Worm (Caenorhabditis elegans) whole organism, L4 larva: ENCODE data around the gene T09F5.2.

ENCODE experiments used
- F10B5.3 ChIP-seq: sonication (generic microtip); optimal IDR thresholded peaks from 2 replicates; lab custom pipeline; 2016; ENCODE audit warnings: mild to moderate bottlenecking, missing genetic modification characterization, missing compliant biosample characterization
- R02D3.7 ChIP-seq: fragments of 150-350 bp; sonication (generic microtip); optimal IDR thresholded peaks from 3 replicates; lab custom pipeline; 2014; ENCODE audit warnings: missing biosample characterization, missing genetic modification characterization
- Y105C5A.15 ChIP-seq: fragments of 200-800 bp; sonication (Bioruptor generic); IDR thresholded peaks from 2 replicates; pipeline ENCODE4 v1.3.6; 2022; ENCODE audit warnings: missing genetic modification characterization, missing compliant biosample characterization
- ZK546.5 ChIP-seq, 2 experiments: sonication (generic microtip); optimal IDR thresholded peaks; 2 replicates each; lab custom pipeline; 2017; ENCODE audit warnings: missing biosample characterization in 2 of 2, missing genetic modification characterization in 2 of 2
- aha-1 ChIP-seq: fragments of 150-350 bp; peaks from one replicate; lab custom pipeline; 2014; ENCODE audit warnings: missing biosample characterization, missing genetic modification characterization
- arid-1 ChIP-seq: fragments of 200-800 bp; sonication (Bioruptor generic); conservative IDR thresholded peaks from 2 replicates; pipeline ENCODE4 v1.3.6; 2022; ENCODE audit warnings: missing genetic modification reagents, missing genetic modification characterization, missing compliant biosample characterization
- attf-4 ChIP-seq: sonication (generic microtip); optimal IDR thresholded peaks from 3 replicates; lab custom pipeline; 2017; ENCODE audit warnings: missing biosample characterization, missing genetic modification characterization
- ceh-20 ChIP-seq: fragments of 200-800 bp; sonication (Bioruptor generic); IDR thresholded peaks from 2 replicates; pipeline ENCODE4 v1.3.6; 2022; ENCODE audit warnings: missing genetic modification reagents, missing genetic modification characterization, missing compliant biosample characterization
- ceh-32 ChIP-seq: sonication (generic microtip); optimal IDR thresholded peaks from 2 replicates; lab custom pipeline; 2016; ENCODE audit warnings: mild to moderate bottlenecking, missing genetic modification characterization, missing compliant biosample characterization; ENCODE audit not compliant: poor library complexity
- ces-1 ChIP-seq: fragments of 150-350 bp; sonication (generic microtip); optimal IDR thresholded peaks from 4 replicates; lab custom pipeline; 2014; ENCODE audit warnings: missing biosample characterization, missing genetic modification reagents, missing genetic modification characterization
- cey-2 ChIP-seq: sonication (generic microtip); optimal IDR thresholded peaks from 3 replicates; lab custom pipeline; 2017; ENCODE audit warnings: missing genetic modification characterization, mild to moderate bottlenecking, missing compliant biosample characterization, antibody characterized with exemption, borderline replicate concordance; ENCODE audit not compliant: insufficient read depth
- daf-12 ChIP-seq: fragments of 150-350 bp; optimal IDR thresholded peaks from 2 replicates; lab custom pipeline; 2014; ENCODE audit warnings: missing biosample characterization, missing genetic modification reagents, missing genetic modification characterization
- daf-16 ChIP-seq, 3 experiments: sonication (generic microtip); optimal IDR thresholded peaks; 2 replicates each; lab custom pipeline; 2016 to 2017; ENCODE audit warnings: missing genetic modification characterization in 3 of 3, missing genetic modification reagents in 3 of 3, mild to moderate bottlenecking in 2 of 3, missing compliant biosample characterization in 2 of 3, missing biosample characterization in 1 of 3, moderate library complexity in 1 of 3
- dve-1 ChIP-seq: sonication (generic microtip); optimal IDR thresholded peaks from 2 replicates; lab custom pipeline; 2017; ENCODE audit warnings: antibody characterized with exemption, mild to moderate bottlenecking, missing genetic modification characterization, missing compliant biosample characterization; ENCODE audit not compliant: insufficient read depth
- egl-27 ChIP-seq: sonication (generic microtip); optimal IDR thresholded peaks from 3 replicates; lab custom pipeline; 2017; ENCODE audit warnings: missing biosample characterization, missing genetic modification reagents, missing genetic modification characterization
- egl-43 ChIP-seq: fragments of 200-800 bp; sonication (Bioruptor generic); IDR thresholded peaks from 2 replicates; pipeline ENCODE4 v1.3.6; 2022; ENCODE audit warnings: missing genetic modification reagents, missing genetic modification characterization, missing compliant biosample characterization
- fkh-10 ChIP-seq: fragments of 150-350 bp; optimal IDR thresholded peaks from 2 replicates; lab custom pipeline; 2014; ENCODE audit warnings: missing biosample characterization, missing genetic modification reagents, missing genetic modification characterization
- fos-1 ChIP-seq: fragments of 150-350 bp; optimal IDR thresholded peaks from 2 replicates; lab custom pipeline; 2014; ENCODE audit warnings: missing biosample characterization, missing genetic modification characterization
- jun-1 ChIP-seq: fragments of 150-350 bp; optimal IDR thresholded peaks from 2 replicates; lab custom pipeline; 2014; ENCODE audit warnings: missing biosample characterization, missing genetic modification reagents, missing genetic modification characterization
- lin-13 ChIP-seq: fragments of 150-350 bp; optimal IDR thresholded peaks from 2 replicates; lab custom pipeline; 2014; ENCODE audit warnings: missing biosample characterization, missing genetic modification reagents, missing genetic modification characterization
- lin-15B ChIP-seq: fragments of 150-350 bp; sonication (generic microtip); optimal IDR thresholded peaks from 3 replicates; lab custom pipeline; 2014; ENCODE audit warnings: missing biosample characterization, missing genetic modification characterization
- lin-29 ChIP-seq: fragments of 200-800 bp; sonication (Bioruptor generic); IDR thresholded peaks from 2 replicates; pipeline ENCODE4 v1.3.6; 2022; ENCODE audit warnings: missing genetic modification reagents, missing genetic modification characterization, missing compliant biosample characterization
- lin-38 ChIP-seq: fragments of 200-800 bp; sonication (Bioruptor generic); IDR thresholded peaks from 2 replicates; pipeline ENCODE4 v1.3.6; 2022; ENCODE audit warnings: missing genetic modification reagents, missing genetic modification characterization, missing compliant biosample characterization
- madf-9 ChIP-seq: fragments of 200-800 bp; sonication (Bioruptor generic); conservative IDR thresholded peaks from 2 replicates; pipeline ENCODE4 v1.3.6; 2022; ENCODE audit warnings: missing genetic modification reagents, missing genetic modification characterization, missing compliant biosample characterization
- mdl-1 ChIP-seq, 2 experiments: fragments of 150-350 bp in 1 of 2; sonication (generic microtip) in 1 of 2; optimal IDR thresholded peaks; 2 replicates each; lab custom pipeline; 2014 to 2017; ENCODE audit warnings: missing biosample characterization in 2 of 2, missing genetic modification characterization in 2 of 2
- mes-2 ChIP-seq: sonication (generic microtip); optimal IDR thresholded peaks from 2 replicates; lab custom pipeline; 2016; ENCODE audit warnings: missing genotype, mild to moderate bottlenecking, missing genetic modification characterization, missing compliant biosample characterization; ENCODE audit not compliant: poor library complexity, severe bottlenecking
- mxl-2 ChIP-seq: fragments of 200-800 bp; sonication (Bioruptor generic); conservative IDR thresholded peaks from 2 replicates; pipeline ENCODE4 v1.3.6; 2022; ENCODE audit warnings: missing genetic modification reagents, missing genetic modification characterization, missing compliant biosample characterization
- mxl-3 ChIP-seq: fragments of 200-800 bp; sonication (Bioruptor generic); optimal IDR thresholded peaks from 2 replicates; lab custom pipeline; 2018; ENCODE audit warnings: mild to moderate bottlenecking, missing genetic modification characterization, missing compliant biosample characterization
- nhr-11 ChIP-seq: fragments of 150-350 bp; optimal IDR thresholded peaks from 2 replicates; lab custom pipeline; 2014; ENCODE audit warnings: missing biosample characterization, missing genetic modification characterization
- nhr-111 ChIP-seq: fragments of 200-800 bp; sonication (Bioruptor generic); optimal IDR thresholded peaks from 2 replicates; lab custom pipeline; 2018; ENCODE audit warnings: mild to moderate bottlenecking, missing genetic modification characterization, missing compliant biosample characterization
- nhr-237 ChIP-seq: sonication (generic microtip); optimal IDR thresholded peaks from 2 replicates; lab custom pipeline; 2017; ENCODE audit warnings: missing biosample characterization, missing genetic modification characterization
- nhr-25 ChIP-seq: sonication (generic microtip); optimal IDR thresholded peaks from 2 replicates; lab custom pipeline; 2017; ENCODE audit warnings: missing genetic modification characterization, mild to moderate bottlenecking, missing compliant biosample characterization, antibody characterized with exemption, moderate library complexity, borderline replicate concordance; ENCODE audit not compliant: insufficient read depth
- nhr-28 ChIP-seq: fragments of 150-350 bp; optimal IDR thresholded peaks from 2 replicates; lab custom pipeline; 2014; ENCODE audit warnings: missing biosample characterization, missing genetic modification characterization
- nhr-41 ChIP-seq: fragments of 200-800 bp; sonication (Bioruptor generic); IDR thresholded peaks from 2 replicates; pipeline ENCODE4 v1.3.6; 2022; ENCODE audit warnings: missing genetic modification reagents, missing genetic modification characterization, missing compliant biosample characterization
- nhr-6 ChIP-seq: fragments of 150-350 bp; optimal IDR thresholded peaks from 2 replicates; lab custom pipeline; 2014; ENCODE audit warnings: missing biosample characterization, missing genetic modification characterization
- nhr-77 ChIP-seq: fragments of 150-350 bp; optimal IDR thresholded peaks from 2 replicates; lab custom pipeline; 2014; ENCODE audit warnings: missing biosample characterization, missing genetic modification characterization
- pqm-1 ChIP-seq: sonication (generic microtip); optimal IDR thresholded peaks from 2 replicates; lab custom pipeline; 2017; ENCODE audit warnings: missing biosample characterization, missing genetic modification characterization
- rbr-2 ChIP-seq: sonication (generic microtip); optimal IDR thresholded peaks from 2 replicates; lab custom pipeline; 2016; ENCODE audit warnings: missing genotype, missing genetic modification characterization, missing compliant biosample characterization
- sdz-12 ChIP-seq: fragments of 200-800 bp; sonication (Bioruptor generic); optimal IDR thresholded peaks from 2 replicates; lab custom pipeline; 2018; ENCODE audit warnings: mild to moderate bottlenecking, missing genetic modification characterization, missing compliant biosample characterization
- set-16 ChIP-seq: fragments of 200-800 bp; sonication (Bioruptor generic); IDR thresholded peaks from 2 replicates; pipeline ENCODE4 v1.3.6; 2022; ENCODE audit warnings: missing genetic modification reagents, missing genetic modification characterization, missing compliant biosample characterization
- spr-3 ChIP-seq: fragments of 200-800 bp; sonication (Bioruptor generic); optimal IDR thresholded peaks from 2 replicates; lab custom pipeline; 2018; ENCODE audit warnings: mild to moderate bottlenecking, missing genetic modification characterization, missing compliant biosample characterization
- unc-39 ChIP-seq: sonication (generic microtip); optimal IDR thresholded peaks from 2 replicates; lab custom pipeline; 2017; ENCODE audit warnings: missing biosample characterization, missing genetic modification characterization
- zip-2 ChIP-seq: fragments of 150-350 bp; optimal IDR thresholded peaks from 2 replicates; lab custom pipeline; 2014; ENCODE audit warnings: missing biosample characterization, missing genetic modification characterization

T09F5.2 gene

DNA sequence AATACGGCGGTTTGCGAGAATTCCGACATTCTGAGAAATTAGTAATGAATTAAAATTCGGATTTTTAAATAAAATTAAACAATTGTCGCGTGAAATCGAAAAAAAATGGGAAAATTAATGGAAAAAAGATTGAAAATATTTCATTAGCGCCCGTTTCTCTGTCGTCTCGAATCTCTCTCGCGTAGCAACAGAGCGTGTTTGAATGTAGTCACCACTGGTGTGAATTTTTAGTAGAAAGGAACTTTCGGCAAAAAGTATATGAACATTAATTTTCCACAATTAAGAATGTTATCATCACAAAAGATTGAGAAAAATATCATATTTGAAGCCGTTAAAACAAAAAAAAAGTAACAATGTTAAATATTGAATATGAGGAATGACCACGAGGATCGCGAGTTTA lies 14.0 kb upstream of the T09F5.2 start, which contains the start of gene aipl-1 (continued):
- peak in 1 of 2 experiments; percentile 21 for TF ChIP-seq mdl-1 (tag; optimal IDR thresholded peaks at IDR 0.05; lab: Kevin White, UChicago)
- TF ChIP-seq lin-15B (tag; lab: Kevin White, UChicago), result peak; percentile 46
- peak; percentile 97 for TF ChIP-seq nhr-6 (tag; lab: Kevin White, UChicago)
- TF ChIP-seq nhr-41 (GFP tag; lab: Robert Waterston, UW), result no peak
- no peak for TF ChIP-seq lin-29 (GFP tag; lab: Robert Waterston, UW)
- no peak for TF ChIP-seq sdz-12
- TF ChIP-seq R02D3.7, result no peak
- TF ChIP-seq nhr-111, result no peak
- peak; percentile 41 for TF ChIP-seq rbr-2 (tag; lab: Kevin White, UChicago)
- TF ChIP-seq mxl-3 (GFP tag; lab: Kevin White, UChicago), result no peak
- TF ChIP-seq jun-1 (tag; lab: Kevin White, UChicago), result no peak
- TF ChIP-seq, all 104 proteins: peak for 25

DNA sequence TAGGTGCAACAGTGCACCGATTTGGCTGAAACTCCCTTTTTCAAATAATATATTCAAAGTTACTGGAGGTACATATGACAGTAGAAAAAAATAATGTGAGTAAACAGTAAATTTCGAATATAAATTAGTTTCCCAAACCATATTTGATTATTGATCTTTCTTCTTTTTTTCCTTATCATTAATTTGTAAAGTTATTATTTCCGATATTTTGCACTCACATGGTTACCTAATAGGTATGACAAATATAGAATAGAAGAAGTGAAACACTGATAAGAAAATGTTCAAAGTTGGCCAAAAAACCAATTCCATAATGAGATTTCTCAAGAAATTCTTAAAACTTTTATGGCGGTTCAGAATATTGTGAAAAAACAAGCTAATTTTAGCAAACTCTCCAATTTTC lies 10.9 kb upstream of the T09F5.2 start:
- TF ChIP-seq ceh-32 (tag; lab: Kevin White, UChicago), result no peak
- peak; percentile 14 for TF ChIP-seq pqm-1 (tag; lab: Kevin White, UChicago)
- peak; percentile 34 for TF ChIP-seq nhr-28 (tag; lab: Kevin White, UChicago)
- TF ChIP-seq nhr-41 (GFP tag; lab: Robert Waterston, UW), result no peak
- no peak for TF ChIP-seq daf-16 (GFP tag; optimal IDR thresholded peaks at IDR 0.05; lab: Kevin White, UChicago)
- TF ChIP-seq daf-16 (tag; optimal IDR thresholded peaks at IDR 0.05; lab: Kevin White, UChicago), result peak; percentile 55
- peak; percentile 12 for TF ChIP-seq dve-1 (tag; lab: Kevin White, UChicago)
- TF ChIP-seq egl-43 (GFP tag; lab: Robert Waterston, UW), result no peak
- peak; percentile 55 for TF ChIP-seq nhr-77 (tag; lab: Kevin White, UChicago)
- TF ChIP-seq Y105C5A.15 (GFP tag; lab: Robert Waterston, UW), result no peak

DNA sequence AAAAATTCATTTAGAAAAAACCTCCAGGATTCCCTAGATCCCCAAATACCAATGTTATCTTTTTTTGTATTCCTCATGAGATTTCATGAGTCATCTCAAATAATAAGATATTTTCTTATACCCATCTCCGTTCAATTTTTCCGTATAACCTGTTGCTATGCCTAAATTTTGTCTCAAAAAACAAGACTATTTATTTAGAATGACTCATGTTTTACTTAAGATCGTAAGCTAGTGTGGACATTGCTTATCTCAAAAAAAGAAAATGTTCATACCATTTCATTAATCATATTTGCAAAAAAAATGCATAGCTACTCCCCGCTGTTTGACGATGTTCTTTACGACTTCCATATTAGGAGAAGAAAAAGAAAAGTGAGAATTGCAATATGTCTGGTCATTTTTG lies 10.5 kb upstream of the T09F5.2 start, which contains the start of gene K08F9.3:
K08F9.3 (plus strand) TSS at position 301 of the 400 bp plus-strand sequence.
- TF ChIP-seq ceh-20 (GFP tag; lab: Robert Waterston, UW), result no peak
- no peak for TF ChIP-seq arid-1 (GFP tag; lab: Robert Waterston, UW)
- no peak for TF ChIP-seq madf-9 (GFP tag; lab: Robert Waterston, UW)
- no peak for TF ChIP-seq attf-4
- TF ChIP-seq Y105C5A.15 (GFP tag; lab: Robert Waterston, UW), result no peak
- no peak for TF ChIP-seq rbr-2 (tag; lab: Kevin White, UChicago)
- no peak for TF ChIP-seq sdz-12
- TF ChIP-seq mxl-2 (GFP tag; lab: Robert Waterston, UW), result no peak
- TF ChIP-seq ZK546.5 (tag; optimal IDR thresholded peaks at IDR 0.05; lab: Kevin White, UChicago), result no peak
- no peak for TF ChIP-seq cey-2 (tag; lab: Kevin White, UChicago)
- no peak for TF ChIP-seq lin-13
- no peak for TF ChIP-seq ces-1 (GFP tag; lab: Kevin White, UChicago)
- TF ChIP-seq unc-39 (tag; lab: Kevin White, UChicago), result no peak
- TF ChIP-seq set-16 (GFP tag; lab: Robert Waterston, UW), result no peak
- TF ChIP-seq nhr-237 (tag; lab: Kevin White, UChicago), result no peak
- no peak for TF ChIP-seq spr-3 (GFP tag; lab: Kevin White, UChicago)
- TF ChIP-seq daf-12 (tag; lab: Kevin White, UChicago), result no peak
- no peak for TF ChIP-seq mdl-1 (tag; optimal IDR thresholded peaks at IDR 0.05; lab: Kevin White, UChicago)

DNA sequence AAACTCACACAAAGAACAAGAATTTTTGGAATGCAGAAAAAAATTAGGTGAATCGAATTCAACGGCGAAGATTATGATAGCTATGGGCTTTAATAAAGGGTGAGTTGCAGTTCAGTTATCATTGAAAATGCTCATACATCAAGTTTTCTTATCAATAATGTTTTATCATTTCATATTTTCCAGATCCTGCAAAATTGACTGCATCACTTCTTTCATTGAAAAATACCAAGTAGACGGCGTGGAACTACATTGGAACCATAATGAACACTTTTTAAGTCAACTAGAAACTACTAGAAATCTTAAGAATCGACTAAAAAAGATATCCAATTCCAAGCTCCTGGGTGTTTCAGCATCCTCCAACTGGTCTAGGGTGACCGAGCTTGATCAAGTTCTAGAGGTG lies 7.5 kb upstream of the T09F5.2 start, which contains the start of gene K08F9.1:
K08F9.1 (minus strand) TSS at position 101 of the 400 bp plus-strand sequence.
- TF ChIP-seq nhr-77 (tag; lab: Kevin White, UChicago) (no peak), zip-2 (tag; lab: Kevin White, UChicago) (no peak), fos-1 (tag; lab: Kevin White, UChicago) (no peak), aha-1 (no peak), rbr-2 (tag; lab: Kevin White, UChicago) (no peak), lin-38 (GFP tag; lab: Robert Waterston, UW) (no peak), fkh-10 (GFP tag; lab: Kevin White, UChicago) (no peak), nhr-25 (tag; lab: Kevin White, UChicago) (no peak), nhr-41 (GFP tag; lab: Robert Waterston, UW) (no peak), egl-43 (GFP tag; lab: Robert Waterston, UW) (no peak), F10B5.3 (tag; lab: Kevin White, UChicago) (no peak), egl-27 (tag; lab: Kevin White, UChicago) (no peak), R02D3.7 (no peak), nhr-11 (no peak), mes-2 (tag; lab: Kevin White, UChicago) (no peak)
